Fruit fly (Drosophila melanogaster) whole organism, pupa: ENCODE measurements around the gene CG4577.

Source experiments
- CG10348 ChIP-seq: fragments of 200-800 bp; sonication (Bioruptor generic); IDR thresholded peaks from 2 replicates; pipeline ENCODE4 v1.3.6; 2022; ENCODE audit warnings: missing biosample characterization, missing genetic modification characterization
- CG12605 ChIP-seq: fragments of 200-800 bp; sonication (Bioruptor generic); IDR thresholded peaks from 2 replicates; pipeline ENCODE4 v1.3.6; 2022; ENCODE audit warnings: missing biosample characterization, missing genetic modification characterization
- CG13204 ChIP-seq: fragments of 200-800 bp; sonication (Bioruptor generic); optimal IDR thresholded peaks from 2 replicates; lab custom pipeline; 2018; ENCODE audit warnings: missing biosample characterization, mild to moderate bottlenecking, missing genetic modification characterization, moderate library complexity
- CG14655 ChIP-seq: fragments of 200-800 bp; sonication (Bioruptor generic); optimal IDR thresholded peaks from 3 replicates; lab custom pipeline; 2017; ENCODE audit warnings: mild to moderate bottlenecking, missing biosample characterization, missing genetic modification reagents, missing genetic modification characterization
- CG15710 ChIP-seq: fragments of 200-800 bp; sonication (Bioruptor generic); optimal IDR thresholded peaks from 2 replicates; lab custom pipeline; 2018; ENCODE audit warnings: missing biosample characterization, mild to moderate bottlenecking, missing genetic modification characterization, moderate library complexity
- CG17806 ChIP-seq: fragments of 200-800 bp; sonication (Bioruptor generic); optimal IDR thresholded peaks from 2 replicates; lab custom pipeline; 2018; ENCODE audit warnings: missing biosample characterization, mild to moderate bottlenecking, missing genetic modification characterization, moderate library complexity
- CG32121 ChIP-seq: fragments of 200-800 bp; sonication (Bioruptor generic); IDR thresholded peaks from 2 replicates; pipeline ENCODE4 v1.3.6; 2022; ENCODE audit warnings: missing biosample characterization, missing genetic modification characterization
- CG34367 ChIP-seq: fragments of 200-800 bp; sonication (Bioruptor generic); optimal IDR thresholded peaks from 2 replicates; lab custom pipeline; 2018; ENCODE audit warnings: missing biosample characterization, mild to moderate bottlenecking, missing genetic modification characterization
- CG4496 ChIP-seq: fragments of 200-800 bp; sonication (Bioruptor generic); IDR thresholded peaks from 3 replicates; pipeline ENCODE4 v1.3.6; 2022; ENCODE audit warnings: missing biosample characterization, missing genetic modification characterization
- CG8159 ChIP-seq: fragments of 200-800 bp; sonication (Bioruptor generic); optimal IDR thresholded peaks from 3 replicates; lab custom pipeline; 2018; ENCODE audit warnings: missing biosample characterization, mild to moderate bottlenecking, missing genetic modification characterization, moderate library complexity
- CG8301 ChIP-seq: fragments of 200-800 bp; sonication (Bioruptor generic); optimal IDR thresholded peaks from 2 replicates; lab custom pipeline; 2018; ENCODE audit warnings: missing biosample characterization, mild to moderate bottlenecking, missing genetic modification characterization
- CG9948 ChIP-seq: fragments of 200-800 bp; sonication (Bioruptor generic); optimal IDR thresholded peaks from 2 replicates; lab custom pipeline; 2018; ENCODE audit warnings: missing biosample characterization, mild to moderate bottlenecking, missing genetic modification characterization, moderate library complexity
- D1 ChIP-seq: fragments of 200-800 bp; sonication (Bioruptor generic); optimal IDR thresholded peaks from 2 replicates; lab custom pipeline; 2018; ENCODE audit warnings: missing biosample characterization, mild to moderate bottlenecking, missing genetic modification characterization, moderate library complexity
- EcR ChIP-seq: fragments of 200-800 bp; sonication (Bioruptor generic); optimal IDR thresholded peaks from 3 replicates; lab custom pipeline; 2019; ENCODE audit warnings: missing biosample characterization, missing genetic modification characterization, mild to moderate bottlenecking, moderate library complexity, missing genetic modification reagents
- Ets98B ChIP-seq: fragments of 200-800 bp; sonication (Bioruptor generic); IDR thresholded peaks from 2 replicates; pipeline ENCODE4 v1.3.6; 2022; ENCODE audit warnings: missing biosample characterization, missing genetic modification characterization
- Pif1A ChIP-seq: fragments of 200-800 bp; sonication (Bioruptor generic); optimal IDR thresholded peaks from 3 replicates; lab custom pipeline; 2016; ENCODE audit warnings: missing biosample characterization, missing genetic modification characterization
- Pif1B ChIP-seq: fragments of 200-800 bp; sonication (Bioruptor generic); optimal IDR thresholded peaks from 3 replicates; lab custom pipeline; 2016; ENCODE audit warnings: missing biosample characterization, missing genetic modification characterization
- Snoo ChIP-seq: fragments of 200-800 bp; sonication (Bioruptor generic); optimal IDR thresholded peaks from 3 replicates; lab custom pipeline; 2017; ENCODE audit warnings: missing biosample characterization, mild to moderate bottlenecking, missing genetic modification characterization, inconsistent platforms
- fd96Ca ChIP-seq: fragments of 200-800 bp; sonication (Bioruptor generic); IDR thresholded peaks from 3 replicates; pipeline ENCODE4 v1.3.6; 2022; ENCODE audit warnings: missing biosample characterization, missing genetic modification characterization
- gl ChIP-seq: fragments of 200-800 bp; sonication (Bioruptor generic); optimal IDR thresholded peaks from 2 replicates; lab custom pipeline; 2018; ENCODE audit warnings: missing biosample characterization, mild to moderate bottlenecking, missing genetic modification characterization
- rn ChIP-seq: fragments of 200-800 bp; sonication (Bioruptor generic); IDR thresholded peaks from 2 replicates; pipeline ENCODE4 v1.3.6; 2022; ENCODE audit warnings: missing biosample characterization, missing genetic modification characterization

The CG4577 gene

DNA sequence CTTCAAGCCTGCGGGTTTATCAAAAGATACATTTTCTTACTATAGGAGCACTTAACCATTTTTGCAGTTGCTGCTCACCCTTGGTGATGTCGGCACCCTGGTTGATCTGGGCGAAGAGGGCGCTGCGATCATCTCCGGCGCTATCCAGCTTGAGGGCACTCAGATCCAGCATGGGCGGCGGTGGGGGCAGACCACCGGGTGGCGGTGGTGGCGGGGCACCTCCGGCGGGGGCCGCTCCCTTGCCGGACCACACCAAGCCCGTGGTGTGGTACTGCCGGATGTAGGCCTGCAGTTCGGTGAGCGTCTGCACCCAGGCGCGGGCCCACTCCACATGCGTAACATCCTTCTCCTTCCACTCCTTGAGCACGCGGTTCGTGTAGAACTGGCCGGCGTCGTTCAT is 18.2 kb downstream of the CG4577 start:
- TF ChIP-seq Pif1A (GFP tag; lab: Kevin White, UChicago) (no peak), CG4496 (GFP tag; lab: Robert Waterston, UW) (no peak), CG9948 (tag; lab: Kevin White, UChicago) (no peak), CG32121 (GFP tag; lab: Robert Waterston, UW) (no peak), CG34367 (no peak), rn (GFP tag; lab: Robert Waterston, UW) (no peak), fd96Ca (no peak)

DNA sequence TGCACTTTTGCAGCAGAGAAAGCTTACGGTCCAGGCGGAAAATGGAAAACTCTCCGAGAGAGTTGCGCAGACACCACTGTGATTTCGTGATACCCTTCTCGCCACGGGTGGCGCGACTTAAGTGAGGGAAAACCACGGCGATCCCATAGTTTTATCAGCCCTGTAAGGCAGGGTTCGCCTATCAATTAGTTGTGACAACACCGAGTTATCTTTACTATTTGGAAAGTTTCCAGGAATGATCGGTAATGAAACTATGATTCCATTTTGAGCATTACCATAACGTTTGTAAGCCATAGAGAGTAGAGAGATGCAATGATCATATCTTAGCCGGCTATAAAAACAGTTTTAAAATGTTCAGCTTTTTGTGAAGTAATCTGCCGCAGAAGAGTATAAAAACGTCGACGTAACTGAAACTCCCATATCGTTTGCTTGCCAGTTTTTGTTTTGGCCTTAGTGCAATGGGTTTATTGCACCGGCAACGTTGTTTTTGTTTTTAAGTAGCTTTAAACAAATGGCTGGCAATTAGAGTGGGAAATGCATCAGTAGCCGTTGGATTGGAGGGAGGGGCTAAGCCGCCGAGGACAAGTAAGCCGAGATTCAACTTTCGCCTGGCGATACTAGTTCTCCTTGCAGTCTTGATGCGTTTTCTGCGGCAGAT is 22.2 kb downstream of the CG4577 start:
- TF ChIP-seq CG17806 (no peak), CG12605 (GFP tag; lab: Robert Waterston, UW) (no peak), rn (GFP tag; lab: Robert Waterston, UW) (no peak), CG9948 (tag; lab: Kevin White, UChicago) (no peak), gl (tag; lab: Kevin White, UChicago) (no peak), D1 (no peak), CG13204 (GFP tag; lab: Kevin White, UChicago) (no peak), fd96Ca (no peak), CG4496 (GFP tag; lab: Robert Waterston, UW) (no peak), Pif1A (GFP tag; lab: Kevin White, UChicago) (no peak), EcR (GFP tag; lab: Kevin White, UChicago) (no peak), CG34367 (no peak), Pif1B (no peak), CG15710 (no peak), Ets98B (GFP tag; lab: Robert Waterston, UW) (no peak)

DNA sequence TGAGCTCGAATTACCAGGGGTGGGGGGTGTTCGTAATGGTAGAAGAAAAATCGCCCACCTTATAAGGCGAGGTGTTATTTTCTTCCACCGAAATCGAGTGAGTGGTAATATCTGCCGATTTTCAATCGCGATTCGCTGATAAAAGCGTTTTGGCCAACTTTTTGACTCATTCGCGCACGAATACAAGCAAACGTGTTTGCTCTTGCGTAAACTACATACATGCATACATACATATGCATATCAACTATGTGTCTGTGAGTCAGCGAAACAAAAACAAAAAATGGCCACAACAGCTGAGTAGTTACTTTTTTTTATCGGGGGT is 22.8 kb downstream of the CG4577 start:
- TF ChIP-seq CG17806 = no peak
- TF ChIP-seq CG12605 (GFP tag; lab: Robert Waterston, UW) = no peak
- TF ChIP-seq Pif1B = no peak
- TF ChIP-seq EcR (GFP tag; lab: Kevin White, UChicago) = no peak
- TF ChIP-seq CG32121 (GFP tag; lab: Robert Waterston, UW) = no peak
- no peak for TF ChIP-seq CG9948 (tag; lab: Kevin White, UChicago)
- TF ChIP-seq CG8301 (tag; lab: Kevin White, UChicago) = no peak
- no peak for TF ChIP-seq CG4496 (GFP tag; lab: Robert Waterston, UW)
- TF ChIP-seq CG15710 = peak; percentile 5

DNA sequence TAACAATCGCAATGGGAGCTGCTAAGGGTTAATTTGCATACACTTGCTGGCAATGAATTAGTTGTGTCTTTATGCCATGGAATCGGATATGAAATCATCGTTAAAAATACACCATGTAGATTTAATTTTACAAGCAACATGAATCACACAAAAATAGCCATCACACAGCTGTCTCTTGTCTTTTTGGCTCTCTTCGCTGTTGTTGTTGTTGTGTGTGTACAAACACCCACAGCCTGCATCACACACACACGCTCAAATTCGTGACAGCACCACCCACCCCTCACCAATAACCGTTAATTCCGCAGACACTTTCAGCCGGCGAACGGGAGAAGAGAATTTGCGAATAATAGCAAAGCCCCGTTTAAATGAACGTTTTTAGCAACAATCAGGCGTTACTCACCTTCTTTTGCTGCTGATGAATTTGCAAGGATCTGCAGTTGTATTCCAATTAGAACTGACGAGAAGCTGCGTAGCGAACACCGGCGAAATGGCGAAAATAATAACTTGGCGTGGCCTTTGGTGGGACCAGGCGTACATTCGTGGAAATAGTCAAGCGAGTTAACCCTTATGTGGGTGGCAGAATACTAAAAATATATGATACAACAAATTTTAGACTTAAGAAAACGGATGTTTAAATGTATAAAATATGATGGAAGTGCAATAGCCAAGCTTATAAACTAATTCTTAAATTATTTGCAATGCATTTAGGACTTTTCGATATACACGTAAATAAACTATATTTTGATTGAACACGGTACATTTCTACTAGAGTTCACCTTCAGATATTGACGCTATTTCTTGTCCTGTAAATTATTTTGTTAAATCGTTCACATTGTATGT is 23.4 kb downstream of the CG4577 start, which contains the start of gene capt:
capt (minus strand) TSS at position 584 of the 840 bp plus-strand sequence.
- TF ChIP-seq CG17806 (peak; percentile 20), CG9948 (tag; lab: Kevin White, UChicago) (peak; percentile 23), CG12605 (GFP tag; lab: Robert Waterston, UW) (no peak), CG8159 (tag; lab: Kevin White, UChicago) (peak; percentile 53), fd96Ca (no peak), CG13204 (GFP tag; lab: Kevin White, UChicago) (no peak), CG10348 (GFP tag; lab: Robert Waterston, UW) (no peak), Ets98B (GFP tag; lab: Robert Waterston, UW) (peak; percentile 7; the same call in 1 of the 2 replicates), Snoo (no peak), CG34367 (no peak), CG4496 (GFP tag; lab: Robert Waterston, UW) (no peak), D1 (no peak), CG32121 (GFP tag; lab: Robert Waterston, UW) (peak; percentile 26; the same call in 1 of the 2 replicates), CG14655 (GFP tag; lab: Kevin White, UChicago) (no peak), gl (tag; lab: Kevin White, UChicago) (no peak), rn (GFP tag; lab: Robert Waterston, UW) (no peak), EcR (GFP tag; lab: Kevin White, UChicago) (peak; percentile 82), CG15710 (peak; percentile 48), Pif1A (GFP tag; lab: Kevin White, UChicago) (no peak), Pif1B (no peak), CG8301 (tag; lab: Kevin White, UChicago) (peak; percentile 15)

DNA sequence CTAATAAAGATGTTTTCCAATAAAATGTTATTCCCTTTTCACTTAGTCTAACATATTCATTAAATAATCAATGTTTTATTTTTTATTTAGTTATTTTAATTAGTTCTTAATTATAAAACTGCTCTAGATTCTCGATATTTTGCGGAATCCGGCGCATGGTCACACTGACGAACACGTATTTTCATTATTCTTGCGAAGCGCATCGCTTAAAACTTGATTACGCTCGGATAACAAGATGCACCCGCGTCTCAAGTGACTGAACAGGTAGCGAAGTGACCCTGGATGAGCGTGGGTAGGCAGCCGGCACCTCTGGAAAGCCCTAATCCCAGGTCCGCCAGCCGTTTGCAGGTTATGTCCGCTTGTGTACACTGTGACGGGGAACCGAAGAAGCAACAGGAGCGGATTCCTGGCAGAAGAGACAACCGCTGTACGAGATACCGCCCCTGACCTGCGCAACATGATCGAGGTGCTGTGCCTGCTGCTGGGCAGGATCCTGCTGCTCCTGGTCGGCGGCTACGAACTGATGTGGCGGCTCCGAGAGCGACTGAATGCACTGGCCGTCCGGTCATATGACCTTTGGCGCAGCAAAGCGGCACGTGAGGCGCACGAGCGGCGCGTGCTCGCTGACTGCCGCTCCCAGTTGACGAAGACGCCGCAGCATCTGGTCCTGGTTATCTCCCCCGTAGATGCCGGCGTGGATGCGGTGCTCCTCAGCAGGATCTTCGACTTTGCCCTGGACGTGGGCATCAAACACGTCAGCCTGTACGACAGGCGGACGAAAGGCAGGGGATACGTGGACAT is 24.2 kb downstream of the CG4577 start, which contains the start of gene Tango14:
Tango14 (plus strand) TSS at position 143 of the 801 bp plus-strand sequence.
- TF ChIP-seq CG4496 (GFP tag; lab: Robert Waterston, UW) (0 out of 3 replicates have a peak, but pooled peaks have one; percentile 42), CG17806 (no peak), fd96Ca (0 out of 3 replicates have a peak, but pooled peaks have one; percentile 38)
- TF ChIP-seq, all 21 proteins: peak for 2
